Fruit fly (Drosophila melanogaster): ENCODE data around the gene CG31493.

Gene CG31493

DNA sequence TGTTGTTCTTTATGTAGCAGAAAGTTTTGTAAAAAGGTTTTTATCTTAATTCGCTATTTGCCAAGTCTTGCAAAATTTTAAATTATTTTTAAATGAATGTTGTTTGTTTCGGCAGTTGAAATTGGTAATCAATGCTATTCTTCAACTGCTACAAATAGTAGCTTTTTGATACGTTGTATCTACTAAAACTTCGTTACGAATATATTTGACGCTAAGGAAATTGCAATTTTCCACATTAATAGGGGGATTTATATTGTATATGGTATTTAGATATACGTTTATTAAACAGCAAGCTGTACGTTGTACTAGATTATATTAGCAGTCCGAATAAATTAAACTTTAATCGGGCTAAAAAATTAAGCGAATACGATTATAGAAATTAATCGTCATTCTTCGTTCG, at the start of gene CG31493:
TSS of gene CG31493 (plus strand) at position 301 of the 400 bp plus-strand sequence.
- no peak for TF ChIP-seq noc (tag; optimal IDR thresholded peaks at IDR 0.05)

dm6 chr3R:7081972-7082371, 49.4 kb upstream of the CG31493 start, which contains the start of gene Dpck:
Gene Dpck (plus strand): TSS chr3R:7082182.
- no peak for TF ChIP-seq noc (tag; optimal IDR thresholded peaks at IDR 0.05)

dm6 chr3R:7083750-7084149, 47.6 kb upstream of the CG31493 start:
- no peak for TF ChIP-seq noc (tag; optimal IDR thresholded peaks at IDR 0.05)

- no peak for TF ChIP-seq noc (tag; optimal IDR thresholded peaks at IDR 0.05)
Observed at dm6 chr3R:7085455-7085854, 45.9 kb upstream of the CG31493 start.

DNA sequence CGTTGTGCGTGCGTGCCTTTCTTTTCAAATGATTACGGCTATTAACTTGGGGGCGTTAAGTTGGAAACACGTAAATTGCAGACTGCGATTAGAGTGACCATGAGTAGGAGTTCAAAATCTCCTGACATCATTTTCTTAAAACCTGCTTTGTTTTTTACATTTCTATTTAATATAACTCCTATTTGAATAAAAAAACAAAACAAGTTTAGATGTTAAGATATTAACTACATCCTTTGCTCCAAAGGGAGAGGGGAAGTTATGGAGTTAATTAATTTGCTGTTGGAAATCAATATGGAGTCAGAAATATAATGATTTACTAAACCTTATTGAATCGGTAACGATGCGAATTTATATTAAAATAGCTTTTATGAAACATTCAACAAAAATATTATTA, 45.4 kb upstream of the CG31493 start, which contains the start of gene Tailor:
TSS of gene Tailor (minus strand) at position 101 of the 394 bp plus-strand sequence.
- no peak for TF ChIP-seq noc (tag; optimal IDR thresholded peaks at IDR 0.05)

dm6 chr3R:7086377-7087200, 44.8 kb upstream of the CG31493 start, which contains the start of gene alphaTub84B:
Gene alphaTub84B (plus strand): TSS chr3R:7086599.
- peak; percentile 66 for TF ChIP-seq noc (tag; optimal IDR thresholded peaks at IDR 0.05)

DNA sequence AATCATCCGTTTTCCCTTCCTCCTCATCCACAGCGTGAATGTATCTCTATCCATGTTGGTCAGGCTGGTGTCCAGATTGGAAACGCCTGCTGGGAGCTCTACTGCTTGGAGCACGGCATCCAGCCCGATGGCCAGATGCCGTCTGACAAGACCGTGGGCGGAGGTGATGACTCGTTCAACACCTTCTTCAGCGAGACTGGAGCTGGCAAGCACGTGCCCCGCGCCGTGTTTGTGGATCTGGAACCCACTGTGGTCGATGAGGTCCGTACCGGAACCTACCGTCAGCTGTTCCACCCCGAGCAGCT, 44.2 kb upstream of the CG31493 start:
- no peak for TF ChIP-seq noc (tag; optimal IDR thresholded peaks at IDR 0.05)

- no peak for TF ChIP-seq noc (tag; optimal IDR thresholded peaks at IDR 0.05)
Observed at dm6 chr3R:7087904-7088303, 43.5 kb upstream of the CG31493 start.

dm6 chr3R:7088837-7089361, 42.5 kb upstream of the CG31493 start:
- TF ChIP-seq noc (tag; optimal IDR thresholded peaks at IDR 0.05): no peak

- peak; percentile 18 for TF ChIP-seq noc (tag; optimal IDR thresholded peaks at IDR 0.05)
Observed at dm6 chr3R:7089522-7090336, 41.6 kb upstream of the CG31493 start.

- no peak for TF ChIP-seq noc (tag; optimal IDR thresholded peaks at IDR 0.05)
Observed at dm6 chr3R:7090337-7090830, 41.0 kb upstream of the CG31493 start.

- no peak for TF ChIP-seq noc (tag; optimal IDR thresholded peaks at IDR 0.05)
Observed at dm6 chr3R:7091904-7092303, 39.5 kb upstream of the CG31493 start.

- TF ChIP-seq noc (tag; optimal IDR thresholded peaks at IDR 0.05): no peak
Observed at dm6 chr3R:7093592-7093991, 37.8 kb upstream of the CG31493 start.

DNA sequence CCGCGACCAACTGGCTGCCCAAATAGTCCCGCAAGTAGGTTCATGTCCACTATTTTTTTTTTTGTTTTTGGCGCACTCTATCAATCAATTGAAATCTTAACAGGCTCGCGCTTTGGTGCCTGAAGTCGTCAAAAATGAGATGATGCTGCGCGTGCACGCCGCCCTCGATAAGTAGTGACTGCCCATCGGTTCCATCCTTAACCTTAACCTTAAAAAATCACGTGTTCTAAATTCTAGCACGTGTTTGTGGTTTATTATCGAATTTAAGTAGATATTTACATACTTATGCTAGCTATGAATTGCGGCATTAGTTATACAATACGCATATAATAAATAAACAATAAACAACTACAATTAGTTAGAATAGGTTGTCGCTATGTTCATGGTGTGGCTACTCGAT, 37.0 kb upstream of the CG31493 start:
- TF ChIP-seq noc (tag; optimal IDR thresholded peaks at IDR 0.05): no peak

DNA sequence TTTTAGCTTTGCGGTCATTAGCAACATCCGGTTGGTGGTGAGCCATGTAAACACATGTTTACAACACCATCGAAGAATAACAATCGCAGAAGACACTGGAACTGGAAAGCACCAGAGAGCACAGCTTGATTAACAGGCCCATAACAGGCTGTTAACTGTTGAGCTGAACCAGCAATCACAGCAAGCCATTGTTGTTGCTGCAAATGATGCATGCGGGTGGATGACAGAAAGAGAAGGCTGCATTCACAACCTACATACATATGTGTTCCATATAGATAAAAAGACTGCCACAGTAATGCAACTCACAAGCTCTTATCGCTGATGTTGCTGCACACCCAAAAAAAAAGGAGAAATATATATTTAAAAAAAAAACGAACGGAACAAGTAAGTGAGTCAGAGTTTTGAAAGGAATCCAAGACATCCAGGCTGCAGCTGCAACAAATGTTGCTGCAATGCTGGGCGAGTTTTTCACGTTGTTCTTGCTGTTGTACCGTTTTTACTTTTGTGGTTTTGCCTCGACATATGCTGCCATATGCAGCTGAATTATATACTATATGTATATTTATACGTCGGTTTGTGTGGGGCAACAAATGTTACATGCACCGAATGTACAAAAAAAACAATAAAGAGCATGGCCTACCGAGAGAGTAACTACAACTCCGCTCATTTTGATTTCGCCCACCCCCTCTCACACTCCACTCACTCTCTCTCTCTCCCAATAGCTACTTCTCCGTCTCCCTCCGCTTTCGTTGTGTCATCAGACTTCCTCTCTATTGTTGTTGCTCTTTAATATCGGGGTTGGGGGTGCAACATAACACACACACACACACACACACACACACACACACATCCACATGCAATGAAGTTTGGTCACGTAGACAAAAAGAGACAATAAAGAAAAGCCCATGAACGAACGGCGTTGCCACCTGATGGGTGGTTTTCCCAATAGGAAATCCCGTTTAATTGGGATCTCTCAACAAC, 28.2 kb upstream of the CG31493 start:
- TF ChIP-seq noc (tag; optimal IDR thresholded peaks at IDR 0.05): no peak
